Worm (Caenorhabditis elegans) whole organism, L1 larva: ENCODE measurements around the gene C14E2.5.

ENCODE experiments used
- C04F5.9 ChIP-seq: sonication (generic microtip); optimal IDR thresholded peaks from 2 replicates; lab custom pipeline; 2016; ENCODE audit warnings: missing genetic modification characterization, missing compliant biosample characterization
- C16A3.4 ChIP-seq: fragments of 150-350 bp; optimal IDR thresholded peaks from 2 replicates; lab custom pipeline; 2014; ENCODE audit warnings: missing biosample characterization, missing genetic modification characterization
- Y116A8C.19 ChIP-seq: sonication (generic microtip); optimal IDR thresholded peaks from 2 replicates; lab custom pipeline; 2016; ENCODE audit warnings: missing compliant biosample characterization, missing genetic modification characterization, borderline replicate concordance
- blmp-1 ChIP-seq: fragments of 150-350 bp; optimal IDR thresholded peaks from 2 replicates; lab custom pipeline; 2014; ENCODE audit warnings: missing biosample characterization, missing genetic modification characterization
- ceh-8 ChIP-seq: fragments of 200-800 bp; sonication (Bioruptor generic); optimal IDR thresholded peaks from 2 replicates; lab custom pipeline; 2018; ENCODE audit warnings: mild to moderate bottlenecking, missing genetic modification characterization, moderate library complexity, missing compliant biosample characterization
- ceh-88 ChIP-seq: fragments of 200-800 bp; sonication (Bioruptor generic); IDR thresholded peaks from 2 replicates; pipeline ENCODE4 v1.3.6; 2022; ENCODE audit warnings: missing genetic modification characterization, missing compliant biosample characterization
- dpl-1 ChIP-seq, 3 experiments: fragments of 150-350 bp in 2 of 3; sonication (generic microtip) in 1 of 3; optimal IDR thresholded peaks; 2 replicates each; lab custom pipeline; 2014 to 2017; ENCODE audit warnings: missing biosample characterization in 3 of 3, missing genetic modification characterization in 3 of 3, missing genetic modification reagents in 3 of 3
- efl-1 ChIP-seq, 4 experiments: fragments of 150-350 bp; optimal IDR thresholded peaks in 3 of 4; peaks in 1 of 4; 1 replicate in 1 of 4; 2 replicates in 3 of 4; lab custom pipeline; 2014; ENCODE audit warnings: missing biosample characterization in 2 of 4, missing genetic modification characterization in 2 of 4, missing genetic modification reagents in 2 of 4
- elt-2 ChIP-seq: sonication (generic microtip); optimal IDR thresholded peaks from 2 replicates; lab custom pipeline; 2016; ENCODE audit warnings: missing genetic modification characterization, mild to moderate bottlenecking, inconsistent platforms, missing compliant biosample characterization, missing genetic modification reagents
- fkh-4 ChIP-seq: sonication (generic microtip); optimal IDR thresholded peaks from 2 replicates; lab custom pipeline; 2016; ENCODE audit warnings: missing compliant biosample characterization, missing genetic modification characterization, borderline replicate concordance
- fkh-8 ChIP-seq: sonication (generic microtip); optimal IDR thresholded peaks from 2 replicates; lab custom pipeline; 2016; ENCODE audit warnings: mild to moderate bottlenecking, missing genetic modification characterization, missing compliant biosample characterization
- fos-1 ChIP-seq: fragments of 150-350 bp; optimal IDR thresholded peaks from 2 replicates; lab custom pipeline; 2014; ENCODE audit warnings: missing biosample characterization, missing genetic modification characterization
- hlh-4 ChIP-seq: sonication (generic microtip); optimal IDR thresholded peaks from 2 replicates; lab custom pipeline; 2016; ENCODE audit warnings: mild to moderate bottlenecking, missing genetic modification characterization, missing compliant biosample characterization
- hpl-2 ChIP-seq: fragments of 150-350 bp; optimal IDR thresholded peaks from 2 replicates; lab custom pipeline; 2014; ENCODE audit warnings: missing biosample characterization, missing genetic modification reagents, missing genetic modification characterization
- lin-13 ChIP-seq: fragments of 150-350 bp; optimal IDR thresholded peaks from 2 replicates; lab custom pipeline; 2014; ENCODE audit warnings: missing biosample characterization, missing genetic modification reagents, missing genetic modification characterization
- lin-14 ChIP-seq: fragments of 200-800 bp; sonication (Bioruptor generic); optimal IDR thresholded peaks from 2 replicates; lab custom pipeline; 2018; ENCODE audit warnings: mild to moderate bottlenecking, missing genetic modification characterization, moderate library complexity, missing compliant biosample characterization
- lir-3 ChIP-seq: sonication (generic microtip); optimal IDR thresholded peaks from 2 replicates; lab custom pipeline; 2016; ENCODE audit warnings: mild to moderate bottlenecking, missing genetic modification characterization, moderate library complexity, missing compliant biosample characterization; ENCODE audit not compliant: poor library complexity
- lsy-2 ChIP-seq, 2 experiments: fragments of 150-350 bp; optimal IDR thresholded peaks; 2 replicates each; lab custom pipeline; 2014; ENCODE audit warnings: missing biosample characterization in 2 of 2, missing genetic modification characterization in 2 of 2
- mdl-1 ChIP-seq, 2 experiments: fragments of 150-350 bp; optimal IDR thresholded peaks; 2 replicates each; lab custom pipeline; 2014 to 2017; ENCODE audit warnings: missing biosample characterization in 2 of 2, missing genetic modification characterization in 2 of 2, inconsistent platforms in 1 of 2
- nhr-11 ChIP-seq: fragments of 150-350 bp; optimal IDR thresholded peaks from 2 replicates; lab custom pipeline; 2014; ENCODE audit warnings: missing biosample characterization, missing genetic modification characterization
- nhr-19 ChIP-seq: fragments of 200-800 bp; sonication (Bioruptor generic); conservative IDR thresholded peaks from 2 replicates; pipeline ENCODE4 v1.3.6; 2022; ENCODE audit warnings: missing genetic modification characterization, missing compliant biosample characterization
- nhr-20 ChIP-seq: sonication (generic microtip); optimal IDR thresholded peaks from 2 replicates; lab custom pipeline; 2016; ENCODE audit warnings: mild to moderate bottlenecking, missing genetic modification characterization, missing compliant biosample characterization
- nhr-237 ChIP-seq: fragments of 150-350 bp; optimal IDR thresholded peaks from 2 replicates; lab custom pipeline; 2014; ENCODE audit warnings: missing biosample characterization, missing genetic modification characterization
- nhr-28 ChIP-seq: fragments of 150-350 bp; optimal IDR thresholded peaks from 2 replicates; lab custom pipeline; 2014; ENCODE audit warnings: missing biosample characterization, missing genetic modification characterization
- nhr-71 ChIP-seq: sonication (generic microtip); optimal IDR thresholded peaks from 2 replicates; lab custom pipeline; 2016; ENCODE audit warnings: mild to moderate bottlenecking, missing genetic modification characterization, moderate library complexity, missing compliant biosample characterization
- nhr-77 ChIP-seq: fragments of 150-350 bp; optimal IDR thresholded peaks from 2 replicates; lab custom pipeline; 2014; ENCODE audit warnings: missing biosample characterization, missing genetic modification characterization
- pag-3 ChIP-seq: sonication (generic microtip); optimal IDR thresholded peaks from 2 replicates; lab custom pipeline; 2017; ENCODE audit warnings: missing genetic modification characterization, mild to moderate bottlenecking, missing compliant biosample characterization, antibody characterized with exemption, borderline replicate concordance; ENCODE audit not compliant: insufficient read depth
- sox-4 ChIP-seq: sonication (generic microtip); optimal IDR thresholded peaks from 2 replicates; lab custom pipeline; 2016; ENCODE audit warnings: missing genetic modification characterization, missing compliant biosample characterization
- vab-15 ChIP-seq: sonication (generic microtip); optimal IDR thresholded peaks from 2 replicates; lab custom pipeline; 2017; ENCODE audit warnings: missing genotype, mild to moderate bottlenecking, missing genetic modification characterization, missing compliant biosample characterization
- xbp-1 ChIP-seq: sonication (generic microtip); optimal IDR thresholded peaks from 2 replicates; lab custom pipeline; 2016; ENCODE audit warnings: missing genetic modification characterization, missing compliant biosample characterization
- zag-1 ChIP-seq: fragments of 150-350 bp; optimal IDR thresholded peaks from 2 replicates; lab custom pipeline; 2014; ENCODE audit warnings: missing biosample characterization, missing genetic modification characterization
- ztf-4 ChIP-seq: fragments of 150-350 bp; optimal IDR thresholded peaks from 2 replicates; lab custom pipeline; 2014; ENCODE audit warnings: missing biosample characterization, missing genetic modification characterization

The C14E2.5 gene

ce11 chrX:1853596-1853995 lies 28.5 kb upstream of the C14E2.5 start, which contains the start of gene T26C11.9 (continued):
- TF ChIP-seq fkh-4 (no peak), xbp-1 (tag; lab: Kevin White, UChicago) (peak; percentile 16), dpl-1 (GFP tag; optimal IDR thresholded peaks at IDR 0.05; lab: Kevin White, UChicago) (peak; percentile 17 to 25 (median 22)), zag-1 (tag; lab: Kevin White, UChicago) (no peak), ceh-88 (no peak), nhr-77 (tag; lab: Kevin White, UChicago) (no peak), nhr-20 (tag; lab: Kevin White, UChicago) (no peak), efl-1 (optimal IDR thresholded peaks at IDR 0.05; lab: Kevin White, UChicago) (peak; percentile 27 to 34), efl-1 (GFP tag; optimal IDR thresholded peaks at IDR 0.05 in 1 of 2; lab: Kevin White, UChicago) (peak; percentile 36 to 85), sox-4 (tag; lab: Kevin White, UChicago) (no peak), C04F5.9 (tag; lab: Kevin White, UChicago) (no peak)

DNA sequence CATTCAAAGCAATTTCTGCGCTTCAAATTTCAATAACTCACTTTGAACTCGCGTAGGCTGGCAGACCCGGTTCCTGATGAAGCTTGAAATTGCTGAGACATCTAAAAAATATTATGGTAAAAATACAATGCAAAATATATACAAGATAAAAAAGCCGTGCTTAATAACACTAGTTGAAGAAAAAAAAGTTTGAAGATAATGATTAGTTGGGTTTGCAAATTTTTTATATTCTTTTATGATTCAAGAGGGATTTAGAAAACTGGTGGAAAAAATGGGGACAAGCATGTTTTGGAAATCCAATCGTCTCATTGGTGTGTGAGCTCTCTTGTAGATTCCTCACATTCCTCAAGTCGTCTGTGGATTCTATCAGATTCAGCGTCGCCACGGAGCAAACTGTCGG lies 27.5 kb upstream of the C14E2.5 start, which contains the start of gene ceh-21:
ceh-21 (minus strand) TSS at position 101 of the 400 bp plus-strand sequence.
- TF ChIP-seq efl-1 (optimal IDR thresholded peaks at IDR 0.05; lab: Kevin White, UChicago) (no peak), efl-1 (GFP tag; optimal IDR thresholded peaks at IDR 0.05 in 1 of 2; lab: Kevin White, UChicago) (no peak), fos-1 (no peak), mdl-1 (tag; optimal IDR thresholded peaks at IDR 0.05; lab: Kevin White, UChicago) (no peak), nhr-71 (no peak), blmp-1 (tag; lab: Kevin White, UChicago) (no peak), ztf-4 (tag; lab: Kevin White, UChicago) (no peak), lsy-2 (tag; optimal IDR thresholded peaks at IDR 0.05; lab: Kevin White, UChicago) (no peak)

DNA sequence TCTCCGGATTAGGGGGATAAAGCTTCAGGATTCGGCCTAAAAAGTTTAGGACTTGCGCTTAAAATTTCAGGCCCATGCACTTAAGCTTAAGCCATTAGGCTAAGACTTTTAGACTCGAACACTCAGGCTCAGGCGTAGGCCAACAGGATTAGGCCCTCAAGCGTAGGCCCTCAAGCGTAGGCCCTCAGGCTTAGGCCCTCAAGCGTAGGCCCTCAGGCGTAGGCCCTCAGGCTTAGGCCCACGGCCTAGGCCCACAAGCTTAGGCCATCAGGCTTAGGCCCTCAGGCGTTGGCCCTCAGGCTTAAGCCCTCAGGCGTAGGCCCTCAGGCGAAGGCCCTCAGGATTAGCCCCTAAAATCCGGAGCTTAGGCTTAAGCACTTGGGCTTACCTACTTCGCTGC lies 25.4 kb upstream of the C14E2.5 start:
- TF ChIP-seq fkh-8 (tag; lab: Kevin White, UChicago) (no peak), nhr-11 (tag; lab: Kevin White, UChicago) (no peak), pag-3 (tag; lab: Kevin White, UChicago) (no peak), lin-14 (no peak), blmp-1 (tag; lab: Kevin White, UChicago) (no peak), C16A3.4 (tag; lab: Kevin White, UChicago) (no peak), lin-13 (GFP tag; lab: Kevin White, UChicago) (no peak), nhr-28 (tag; lab: Kevin White, UChicago) (no peak), hpl-2 (GFP tag; lab: Kevin White, UChicago) (no peak), Y116A8C.19 (no peak), nhr-19 (no peak), lir-3 (tag; lab: Kevin White, UChicago) (no peak), elt-2 (tag; lab: Kevin White, UChicago) (no peak), vab-15 (tag; lab: Kevin White, UChicago) (no peak), nhr-20 (tag; lab: Kevin White, UChicago) (no peak), ztf-4 (tag; lab: Kevin White, UChicago) (no peak)

DNA sequence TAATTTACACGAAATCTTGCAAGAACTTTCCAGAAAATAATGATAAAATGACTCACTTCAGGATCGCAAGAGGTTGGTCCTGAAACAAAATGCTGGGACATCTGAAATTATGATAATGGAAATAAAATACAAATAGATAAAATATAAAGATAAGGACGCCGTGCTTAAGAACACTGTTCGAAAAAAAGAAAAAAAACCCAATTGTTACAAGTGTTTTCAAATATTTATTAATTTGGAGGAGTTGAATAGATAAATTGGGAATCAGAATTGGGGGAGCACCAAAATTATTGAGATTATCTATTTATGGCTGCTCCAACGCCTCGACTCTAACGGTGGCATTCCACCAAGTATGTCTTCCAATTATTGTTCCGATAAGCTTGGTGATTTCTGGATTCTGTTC lies 23.4 kb upstream of the C14E2.5 start, which contains the start of gene ceh-41:
ceh-41 (minus strand) TSS at position 101 of the 400 bp plus-strand sequence.
- TF ChIP-seq nhr-237 (tag; lab: Kevin White, UChicago) (no peak), mdl-1 (tag; optimal IDR thresholded peaks at IDR 0.05; lab: Kevin White, UChicago) (no peak), efl-1 (optimal IDR thresholded peaks at IDR 0.05; lab: Kevin White, UChicago) (no peak), efl-1 (GFP tag; optimal IDR thresholded peaks at IDR 0.05 in 1 of 2; lab: Kevin White, UChicago) (peak in 1 of 2 experiments; percentile 17), nhr-11 (tag; lab: Kevin White, UChicago) (no peak), vab-15 (tag; lab: Kevin White, UChicago) (no peak), hlh-4 (no peak), fkh-4 (no peak), nhr-19 (no peak)
- TF ChIP-seq, all 84 proteins: peak for 1

DNA sequence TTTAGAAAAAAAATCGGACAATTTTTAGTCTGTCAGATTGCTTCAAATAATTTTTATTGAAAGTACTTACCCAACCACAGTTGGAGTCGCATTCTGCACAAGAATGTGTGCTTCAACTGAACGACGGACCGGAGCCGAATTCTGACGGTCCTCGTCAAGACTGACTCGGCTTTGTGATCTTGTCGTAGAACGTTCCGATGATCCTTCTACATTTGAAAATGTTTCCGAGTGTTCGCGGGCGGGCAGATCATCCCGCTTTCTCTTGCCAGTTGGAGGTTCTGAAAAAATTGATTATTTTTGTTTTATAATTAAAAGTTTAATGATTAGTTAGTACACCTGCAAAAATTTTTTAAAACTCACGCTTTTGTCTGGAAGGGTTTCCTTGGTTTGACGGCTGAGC lies 22.5 kb upstream of the C14E2.5 start:
- no peak for TF ChIP-seq ceh-8
